Worm (Caenorhabditis elegans): ENCODE measurements around the gene srlf-9.

- TF ChIP-seq Y48G9A.11 (GFP tag; IDR thresholded peaks at IDR 0.05) (no peak), snpc-4 (tag; optimal IDR thresholded peaks at IDR 0.05) (no peak), hmg-1.1 (GFP tag; IDR thresholded peaks at IDR 0.05) (no peak), unc-62 (GFP tag; optimal IDR thresholded peaks at IDR 0.05 in 1 of 2) (no peak), unc-62 (tag; optimal IDR thresholded peaks at IDR 0.05) (no peak), pha-4 (GFP tag; IDR thresholded peaks at IDR 0.05) (no peak), pha-4 (tag; optimal IDR thresholded peaks at IDR 0.05) (no peak), ztf-11 (tag; optimal IDR thresholded peaks at IDR 0.05) (no peak), fkh-10 (GFP tag; optimal IDR thresholded peaks at IDR 0.05) (no peak), ceh-20 (GFP tag; IDR thresholded peaks at IDR 0.05) (no peak)
Observed at ce11 chrIII:13423414-13423813, 21.8 kb upstream of the srlf-9 start, which contains the start of gene exo-1.

Data from whole organism, L4 larva.